Fruit fly (Drosophila melanogaster): ENCODE results near the gene CG10366.

CG10366 gene

dm6 chr2L:19605365-19605921, 21.4 kb downstream of the CG10366 start:
- TF ChIP-seq CG15710 (tag; optimal IDR thresholded peaks at IDR 0.05): no peak
- TF ChIP-seq Pif1A (GFP tag; optimal IDR thresholded peaks at IDR 0.05): no peak
- TF ChIP-seq CG9948 (tag; optimal IDR thresholded peaks at IDR 0.05): no peak
- no peak for TF ChIP-seq CG12605 (GFP tag; IDR thresholded peaks at IDR 0.05)
- no peak for TF ChIP-seq CG17806 (tag; optimal IDR thresholded peaks at IDR 0.05)
- TF ChIP-seq CG13204 (GFP tag; optimal IDR thresholded peaks at IDR 0.05): no peak
- TF ChIP-seq fd96Ca (GFP tag; IDR thresholded peaks at IDR 0.05): no peak
- no peak for TF ChIP-seq CG32121 (GFP tag; IDR thresholded peaks at IDR 0.05)
- no peak for TF ChIP-seq CG4496 (GFP tag; IDR thresholded peaks at IDR 0.05)
- TF ChIP-seq rn (GFP tag; IDR thresholded peaks at IDR 0.05): no peak
- no peak for TF ChIP-seq CG8159 (tag; optimal IDR thresholded peaks at IDR 0.05)
- no peak for TF ChIP-seq Ets98B (GFP tag; IDR thresholded peaks at IDR 0.05)
- no peak for TF ChIP-seq CG14655 (GFP tag; optimal IDR thresholded peaks at IDR 0.05)
- TF ChIP-seq Pif1B (GFP tag; optimal IDR thresholded peaks at IDR 0.05): no peak

- TF ChIP-seq CG8301 (tag; optimal IDR thresholded peaks at IDR 0.05): no peak
- TF ChIP-seq fd96Ca (GFP tag; IDR thresholded peaks at IDR 0.05): no peak
- no peak for TF ChIP-seq CG10348 (GFP tag; IDR thresholded peaks at IDR 0.05)
- TF ChIP-seq CG34367 (tag; optimal IDR thresholded peaks at IDR 0.05): no peak
- TF ChIP-seq CG15710 (tag; optimal IDR thresholded peaks at IDR 0.05): no peak
- no peak for TF ChIP-seq Pif1A (GFP tag; optimal IDR thresholded peaks at IDR 0.05)
Measured at dm6 chr2L:19606318-19606717, 22.3 kb downstream of the CG10366 start, which contains the start of gene CG46244. TSS of gene CG46244 (plus strand) at chr2L:19606569.

- no peak for TF ChIP-seq fd96Ca (GFP tag; IDR thresholded peaks at IDR 0.05)
- TF ChIP-seq CG10348 (GFP tag; IDR thresholded peaks at IDR 0.05): no peak
- TF ChIP-seq Pif1A (GFP tag; optimal IDR thresholded peaks at IDR 0.05): no peak
- no peak for TF ChIP-seq CG17806 (tag; optimal IDR thresholded peaks at IDR 0.05)
- no peak for TF ChIP-seq CG4496 (GFP tag; IDR thresholded peaks at IDR 0.05)
- TF ChIP-seq Ets98B (GFP tag; IDR thresholded peaks at IDR 0.05): no peak
- no peak for TF ChIP-seq CG34367 (tag; optimal IDR thresholded peaks at IDR 0.05)
- TF ChIP-seq gl (tag; optimal IDR thresholded peaks at IDR 0.05): no peak
- TF ChIP-seq CG8301 (tag; optimal IDR thresholded peaks at IDR 0.05): no peak
- TF ChIP-seq CG13204 (GFP tag; optimal IDR thresholded peaks at IDR 0.05): no peak
- TF ChIP-seq Snoo (tag; optimal IDR thresholded peaks at IDR 0.05): no peak
- TF ChIP-seq rn (GFP tag; IDR thresholded peaks at IDR 0.05): no peak
- TF ChIP-seq CG14655 (GFP tag; optimal IDR thresholded peaks at IDR 0.05): no peak
- TF ChIP-seq CG12605 (GFP tag; IDR thresholded peaks at IDR 0.05): no peak
- TF ChIP-seq CG9948 (tag; optimal IDR thresholded peaks at IDR 0.05): no peak
- no peak for TF ChIP-seq EcR (GFP tag; optimal IDR thresholded peaks at IDR 0.05)
Measured at dm6 chr2L:19628002-19628401, 44.0 kb downstream of the CG10366 start.

dm6 chr2L:19634008-19634407, 50.0 kb downstream of the CG10366 start:
- TF ChIP-seq gl (tag; optimal IDR thresholded peaks at IDR 0.05): no peak
- no peak for TF ChIP-seq CG8159 (tag; optimal IDR thresholded peaks at IDR 0.05)
- TF ChIP-seq Ets98B (GFP tag; IDR thresholded peaks at IDR 0.05): no peak
